Worm (Caenorhabditis elegans) whole organism, L3 larva: ENCODE results near the gene C04H4.1.

Source experiments
- daf-12 ChIP-seq: fragments of 150-350 bp; optimal IDR thresholded peaks from 2 replicates; lab custom pipeline; 2014; ENCODE audit warnings: missing biosample characterization, missing genetic modification reagents, missing genetic modification characterization
- lin-39 ChIP-seq: fragments of 150-350 bp; optimal IDR thresholded peaks from 2 replicates; lab custom pipeline; 2018; ENCODE audit warnings: missing biosample characterization, missing genetic modification reagents, missing genetic modification characterization
- nhr-25 ChIP-seq: sonication (generic microtip); optimal IDR thresholded peaks from 2 replicates; lab custom pipeline; 2017; ENCODE audit warnings: missing biosample characterization, missing genetic modification characterization

DNA sequence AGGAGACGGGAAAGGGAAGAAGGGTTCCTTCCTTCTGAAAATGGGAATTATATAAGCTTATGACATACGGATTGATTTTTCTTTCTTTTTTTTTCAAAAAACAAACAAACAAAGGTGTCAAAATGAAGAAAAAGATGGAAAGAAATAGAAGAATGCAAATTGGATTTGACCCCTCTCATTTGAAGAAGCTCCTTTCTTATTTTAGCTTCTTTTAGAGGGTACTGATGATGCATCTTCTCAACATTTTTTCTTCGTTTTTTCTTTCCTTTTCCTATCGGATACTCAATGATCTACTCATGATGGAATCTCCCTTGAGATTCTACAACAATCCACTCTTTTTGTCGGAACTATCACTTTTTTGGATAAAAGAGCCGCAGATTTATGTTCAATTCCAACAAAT lies 31.5 kb downstream of the C04H4.1 start:
- TF ChIP-seq nhr-25 (tag; lab: Kevin White, UChicago): no peak
- TF ChIP-seq daf-12: no peak
- TF ChIP-seq lin-39: no peak
